Fruit fly (Drosophila melanogaster) whole organism, embryonic: ENCODE results near the gene CG18081.

Experiments used
- BEAF-32 ChIP-seq: fragments of 200-800 bp; sonication (Bioruptor generic); optimal IDR thresholded peaks from 3 replicates; lab custom pipeline; 2017; ENCODE audit warnings: missing biosample characterization, missing genetic modification characterization, mild to moderate bottlenecking, moderate library complexity, missing genetic modification reagents
- CG10209 ChIP-seq: fragments of 200-800 bp; sonication (Bioruptor generic); optimal IDR thresholded peaks from 3 replicates; lab custom pipeline; 2017; ENCODE audit warnings: missing biosample characterization, mild to moderate bottlenecking, missing genetic modification characterization, missing genetic modification reagents
- CG10979 ChIP-seq: fragments of 200-800 bp; sonication (Bioruptor generic); optimal IDR thresholded peaks from 2 replicates; lab custom pipeline; 2018; ENCODE audit warnings: missing biosample characterization, mild to moderate bottlenecking, missing genetic modification characterization, moderate library complexity
- CG11247 ChIP-seq: fragments of 200-800 bp; sonication (Bioruptor generic); IDR thresholded peaks from 2 replicates; pipeline ENCODE4 v1.3.6; 2022; ENCODE audit warnings: missing biosample characterization, missing genetic modification characterization
- CG11560 ChIP-seq: fragments of 200-800 bp; sonication (Bioruptor generic); IDR thresholded peaks from 3 replicates; pipeline ENCODE4 v1.3.6; 2022; ENCODE audit warnings: missing biosample characterization, missing genetic modification characterization
- CG12155 ChIP-seq: fragments of 200-800 bp; sonication (Bioruptor generic); optimal IDR thresholded peaks from 3 replicates; lab custom pipeline; 2016; ENCODE audit warnings: missing biosample characterization, missing genetic modification characterization
- CG13296 ChIP-seq: fragments of 200-800 bp; sonication (Bioruptor generic); optimal IDR thresholded peaks from 3 replicates; lab custom pipeline; 2018; ENCODE audit warnings: missing biosample characterization, mild to moderate bottlenecking, missing genetic modification characterization
- CG13775 ChIP-seq: fragments of 200-800 bp; sonication (Bioruptor generic); optimal IDR thresholded peaks from 3 replicates; lab custom pipeline; 2017; ENCODE audit warnings: missing biosample characterization, mild to moderate bottlenecking, missing genetic modification characterization
- CG15696 ChIP-seq: fragments of 200-800 bp; sonication (Bioruptor generic); optimal IDR thresholded peaks from 2 replicates; lab custom pipeline; 2019; ENCODE audit warnings: missing biosample characterization, mild to moderate bottlenecking, missing genetic modification characterization, moderate library complexity
- CG16863 ChIP-seq: fragments of 200-800 bp; sonication (Bioruptor generic); optimal IDR thresholded peaks from 3 replicates; lab custom pipeline; 2016; ENCODE audit warnings: missing biosample characterization, missing genetic modification characterization
- CG17361 ChIP-seq: fragments of 200-800 bp; sonication (Bioruptor generic); IDR thresholded peaks from 3 replicates; pipeline ENCODE4 v1.3.6; 2022; ENCODE audit warnings: missing biosample characterization, missing genetic modification characterization
- CG17385 ChIP-seq: fragments of 200-800 bp; sonication (Bioruptor generic); optimal IDR thresholded peaks from 3 replicates; lab custom pipeline; 2018; ENCODE audit warnings: missing biosample characterization, mild to moderate bottlenecking, missing genetic modification characterization
- CG1792 ChIP-seq: fragments of 200-800 bp; sonication (Bioruptor generic); optimal IDR thresholded peaks from 2 replicates; lab custom pipeline; 2016; ENCODE audit warnings: missing biosample characterization, missing genetic modification characterization
- CG2889 ChIP-seq: fragments of 200-800 bp; sonication (Bioruptor generic); IDR thresholded peaks from 3 replicates; pipeline ENCODE4 v1.3.6; 2022; ENCODE audit warnings: missing biosample characterization, missing genetic modification characterization
- CG30403 ChIP-seq: fragments of 200-800 bp; sonication (Bioruptor generic); optimal IDR thresholded peaks from 3 replicates; lab custom pipeline; 2016; ENCODE audit warnings: missing biosample characterization, missing genetic modification characterization
- CG42726 ChIP-seq: fragments of 200-800 bp; sonication (Bioruptor generic); IDR thresholded peaks from 2 replicates; pipeline ENCODE4 v1.3.6; 2022; ENCODE audit warnings: missing biosample characterization, missing genetic modification characterization; ENCODE audit not compliant: partially characterized antibody
- CG43689 ChIP-seq: fragments of 200-800 bp; sonication (Bioruptor generic); IDR thresholded peaks from 2 replicates; pipeline ENCODE4 v1.3.6; 2022; ENCODE audit warnings: missing biosample characterization, missing genetic modification characterization
- CG4424 ChIP-seq: fragments of 200-800 bp; sonication (Bioruptor generic); optimal IDR thresholded peaks from 3 replicates; lab custom pipeline; 2016; ENCODE audit warnings: missing biosample characterization, missing genetic modification characterization
- CG6765 ChIP-seq: fragments of 200-800 bp; sonication (Bioruptor generic); optimal IDR thresholded peaks from 3 replicates; lab custom pipeline; 2017; ENCODE audit warnings: missing biosample characterization, mild to moderate bottlenecking, missing genetic modification characterization
- CG9727 ChIP-seq: fragments of 200-800 bp; sonication (Bioruptor generic); optimal IDR thresholded peaks from 3 replicates; lab custom pipeline; 2017; ENCODE audit warnings: missing biosample characterization, mild to moderate bottlenecking, missing genetic modification characterization
- CG9932 ChIP-seq: fragments of 200-800 bp; sonication (Bioruptor generic); IDR thresholded peaks from 2 replicates; pipeline ENCODE4 v1.3.6; 2022; ENCODE audit warnings: missing biosample characterization, missing genetic modification characterization
- Chrac-16 ChIP-seq: fragments of 200-800 bp; sonication (Bioruptor generic); optimal IDR thresholded peaks from 3 replicates; lab custom pipeline; 2016; ENCODE audit warnings: missing biosample characterization, missing genetic modification characterization
- CoRest ChIP-seq: fragments of 200-800 bp; sonication (Bioruptor generic); optimal IDR thresholded peaks from 3 replicates; lab custom pipeline; 2018; ENCODE audit warnings: missing biosample characterization, mild to moderate bottlenecking, missing genetic modification characterization, moderate library complexity
- Dad ChIP-seq: fragments of 200-800 bp; sonication (Bioruptor generic); optimal IDR thresholded peaks from 3 replicates; lab custom pipeline; 2016; ENCODE audit warnings: missing biosample characterization, missing genetic modification characterization
- Dll ChIP-seq: fragments of 200-800 bp; sonication (Bioruptor generic); IDR thresholded peaks from 4 replicates; pipeline ENCODE4 v1.3.6; 2022; ENCODE audit warnings: missing biosample characterization, missing genetic modification characterization; ENCODE audit not compliant: partially characterized antibody
- Drgx ChIP-seq: fragments of 200-800 bp; sonication (Bioruptor generic); IDR thresholded peaks from 2 replicates; pipeline ENCODE4 v1.3.6; 2022; ENCODE audit warnings: missing biosample characterization, missing genetic modification characterization
- Ets65A ChIP-seq: fragments of 200-800 bp; sonication (Bioruptor generic); peaks from one replicate; lab custom pipeline; 2016; ENCODE audit warnings: missing biosample characterization, missing genetic modification characterization
- Fer1 ChIP-seq: fragments of 200-800 bp; sonication (Bioruptor generic); optimal IDR thresholded peaks from 2 replicates; lab custom pipeline; 2017; ENCODE audit warnings: missing biosample characterization, mild to moderate bottlenecking, missing genetic modification characterization
- Mrtf ChIP-seq: fragments of 200-800 bp; sonication (Bioruptor generic); IDR thresholded peaks from 3 replicates; pipeline ENCODE4 v1.3.6; 2022; ENCODE audit warnings: missing biosample characterization, missing genetic modification characterization
- NC2α ChIP-seq: fragments of 200-800 bp; sonication (Bioruptor generic); optimal IDR thresholded peaks from 2 replicates; lab custom pipeline; 2016; ENCODE audit warnings: missing biosample characterization, missing genetic modification characterization
- Xrp1 ChIP-seq: fragments of 200-800 bp; sonication (Bioruptor generic); IDR thresholded peaks from 2 replicates; pipeline ENCODE4 v1.3.6; 2022; ENCODE audit warnings: missing biosample characterization, missing genetic modification characterization
- az2 ChIP-seq: fragments of 200-800 bp; sonication (Bioruptor generic); optimal IDR thresholded peaks from 3 replicates; lab custom pipeline; 2016; ENCODE audit warnings: missing biosample characterization, missing genetic modification characterization
- chn ChIP-seq: fragments of 200-800 bp; sonication (Bioruptor generic); optimal IDR thresholded peaks from 2 replicates; lab custom pipeline; 2016; ENCODE audit warnings: missing biosample characterization, missing genetic modification characterization
- crc ChIP-seq: fragments of 200-800 bp; sonication (Bioruptor generic); optimal IDR thresholded peaks from 2 replicates; lab custom pipeline; 2016; ENCODE audit warnings: missing biosample characterization, missing genetic modification characterization
- dmrt11E ChIP-seq: fragments of 200-800 bp; sonication (Bioruptor generic); optimal IDR thresholded peaks from 3 replicates; lab custom pipeline; 2018; ENCODE audit warnings: missing biosample characterization, mild to moderate bottlenecking, missing genetic modification characterization, moderate library complexity
- dmrt99B ChIP-seq: fragments of 200-800 bp; sonication (Bioruptor generic); optimal IDR thresholded peaks from 2 replicates; lab custom pipeline; 2018; ENCODE audit warnings: missing biosample characterization, mild to moderate bottlenecking, missing genetic modification characterization, moderate library complexity
- eve ChIP-seq, 2 experiments: fragments of >200 bp; optimal IDR thresholded peaks; 2 replicates each; lab custom pipeline; 2017; ENCODE audit warnings: missing biosample characterization in 2 of 2, missing genetic modification characterization in 2 of 2
- fd102C ChIP-seq: fragments of 200-800 bp; sonication (Bioruptor generic); optimal IDR thresholded peaks from 2 replicates; lab custom pipeline; 2018; ENCODE audit warnings: missing biosample characterization, mild to moderate bottlenecking, missing genetic modification characterization, moderate library complexity
- ftz-f1 ChIP-seq: fragments of 200-800 bp; sonication (Bioruptor generic); optimal IDR thresholded peaks from 2 replicates; lab custom pipeline; 2016; ENCODE audit warnings: missing biosample characterization, missing genetic modification characterization
- fu2 ChIP-seq: fragments of 200-800 bp; sonication (Bioruptor generic); optimal IDR thresholded peaks from 2 replicates; lab custom pipeline; 2016; ENCODE audit warnings: missing biosample characterization, missing genetic modification characterization
- gce ChIP-seq: fragments of 200-800 bp; sonication (Bioruptor generic); IDR thresholded peaks from 3 replicates; pipeline ENCODE4 v1.3.6; 2022; ENCODE audit warnings: missing biosample characterization, missing genetic modification characterization
- gsb ChIP-seq: fragments of 200-800 bp; sonication (Bioruptor generic); IDR thresholded peaks from 2 replicates; pipeline ENCODE4 v1.3.6; 2022; ENCODE audit warnings: missing biosample characterization, missing genetic modification characterization
- kay ChIP-seq: fragments of 200-800 bp; sonication (Bioruptor generic); optimal IDR thresholded peaks from 2 replicates; lab custom pipeline; 2016; ENCODE audit warnings: missing biosample characterization, missing genetic modification characterization
- nerfin-2 ChIP-seq: fragments of 200-800 bp; sonication (Bioruptor generic); IDR thresholded peaks from 2 replicates; pipeline ENCODE4 v1.3.6; 2022; ENCODE audit warnings: missing biosample characterization, missing genetic modification characterization; ENCODE audit not compliant: partially characterized antibody
- pnt ChIP-seq: fragments of 200-800 bp; sonication (Bioruptor generic); optimal IDR thresholded peaks from 3 replicates; lab custom pipeline; 2016; ENCODE audit warnings: missing biosample characterization, missing genetic modification characterization
- prd ChIP-seq, 3 experiments: fragments of >200 bp in 2 of 3; fragments of 200-800 bp in 1 of 3; sonication (Bioruptor generic) in 1 of 3; optimal IDR thresholded peaks in 2 of 3; IDR thresholded peaks in 1 of 3; 2 replicates in 2 of 3; 3 replicates in 1 of 3; pipeline versions ENCODE4 v1.3.6 to Lab custom; 2017 to 2022; ENCODE audit warnings: missing biosample characterization in 1 of 3, missing genetic modification characterization in 1 of 3
- psq ChIP-seq: fragments of 200-800 bp; sonication (Bioruptor generic); optimal IDR thresholded peaks from 2 replicates; lab custom pipeline; 2017; ENCODE audit warnings: missing biosample characterization, missing genetic modification characterization
- pum ChIP-seq: fragments of 200-800 bp; sonication (Bioruptor generic); optimal IDR thresholded peaks from 2 replicates; lab custom pipeline; 2016; ENCODE audit warnings: missing biosample characterization, missing genetic modification characterization
- scrt ChIP-seq: fragments of 200-800 bp; sonication (Bioruptor generic); optimal IDR thresholded peaks from 2 replicates; lab custom pipeline; 2018; ENCODE audit warnings: missing biosample characterization, mild to moderate bottlenecking, missing genetic modification characterization, moderate library complexity
- sob ChIP-seq: fragments of 200-800 bp; sonication (Bioruptor generic); IDR thresholded peaks from 2 replicates; pipeline ENCODE4 v1.3.6; 2022; ENCODE audit warnings: missing biosample characterization, missing genetic modification characterization
- z ChIP-seq: fragments of 200-800 bp; sonication (Bioruptor generic); IDR thresholded peaks from 3 replicates; pipeline ENCODE4 v1.3.6; 2022; ENCODE audit warnings: missing biosample characterization, missing genetic modification characterization
- zfh2 ChIP-seq: fragments of 200-800 bp; sonication (Bioruptor generic); optimal IDR thresholded peaks from 2 replicates; lab custom pipeline; 2016; ENCODE audit warnings: missing biosample characterization, missing genetic modification characterization

Gene CG18081

DNA sequence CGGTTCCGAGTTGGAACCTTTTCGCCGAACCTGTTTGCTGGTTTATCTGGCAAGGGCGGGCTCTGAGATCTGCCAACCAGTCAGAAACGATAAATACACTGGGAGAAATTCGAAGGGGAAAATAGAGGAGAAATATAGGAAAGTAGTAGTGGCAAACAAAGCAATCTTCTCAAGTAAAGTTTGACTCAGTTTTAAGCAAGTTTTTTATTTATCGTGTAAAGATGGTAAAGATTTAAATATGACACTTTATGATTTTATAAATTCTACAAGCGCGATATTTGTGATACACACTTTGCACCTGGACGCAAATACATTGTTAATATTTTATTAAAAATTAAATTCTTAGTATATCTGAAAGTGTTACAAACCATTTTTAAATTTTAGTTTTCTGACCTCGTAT is 12.5 kb upstream of the CG18081 start (continued):
- TF ChIP-seq CG10209 (no peak), CG9932 (GFP tag; lab: Robert Waterston, UW) (no peak), pnt (GFP tag; lab: Kevin White, UChicago) (no peak), CG15696 (tag; lab: Kevin White, UChicago) (peak; percentile 44), gce (GFP tag; lab: Robert Waterston, UW) (no peak), az2 (peak; percentile 10), Dll (no peak), Dad (GFP tag; lab: Kevin White, UChicago) (no peak), CG17385 (GFP tag; lab: Kevin White, UChicago) (no peak), ftz-f1 (GFP tag; lab: Kevin White, UChicago) (no peak), dmrt11E (peak; percentile 53), Mrtf (GFP tag; lab: Robert Waterston, UW) (no peak), CG10979 (tag; lab: Kevin White, UChicago) (peak; percentile 28), pum (GFP tag; lab: Kevin White, UChicago) (no peak), scrt (GFP tag; lab: Kevin White, UChicago) (no peak), CG11247 (GFP tag; lab: Robert Waterston, UW) (no peak), CG17361 (peak; percentile 55; the same call in 2 of the 3 replicates), nerfin-2 (GFP tag; lab: Robert Waterston, UW) (no peak), CG6765 (GFP tag; lab: Kevin White, UChicago) (no peak), kay (GFP tag; lab: Kevin White, UChicago) (no peak), eve (GFP tag; optimal IDR thresholded peaks at IDR 0.05; lab: Kevin White, UChicago) (no peak), Xrp1 (peak; percentile 11; the same call in 1 of the 2 replicates), Ets65A (GFP tag; lab: Kevin White, UChicago) (peak; percentile 91), sob (GFP tag; lab: Robert Waterston, UW) (no peak), CG42726 (GFP tag; lab: Robert Waterston, UW) (no peak), CG9727 (GFP tag; lab: Kevin White, UChicago) (peak; percentile 68), CG30403 (no peak), NC2α (no peak), psq (GFP tag; lab: Kevin White, UChicago) (no peak), Chrac-16 (GFP tag; lab: Kevin White, UChicago) (peak; percentile 7), BEAF-32 (no peak), CG16863 (GFP tag; lab: Kevin White, UChicago) (no peak), gsb (GFP tag; lab: Robert Waterston, UW) (no peak), chn (GFP tag; lab: Kevin White, UChicago) (no peak), prd (optimal IDR thresholded peaks at IDR 0.05; lab: Kevin White, UChicago) (no peak), prd (GFP tag; IDR thresholded peaks at IDR 0.05; lab: Robert Waterston, UW) (no peak; the same call in 2 of the 3 replicates), dmrt99B (tag; lab: Kevin White, UChicago) (no peak), CG4424 (GFP tag; lab: Kevin White, UChicago) (no peak), CoRest (tag; lab: Kevin White, UChicago) (peak; percentile 10), CG2889 (GFP tag; lab: Robert Waterston, UW) (no peak), z (GFP tag; lab: Robert Waterston, UW) (no peak), CG43689 (GFP tag; lab: Robert Waterston, UW) (no peak), Drgx (GFP tag; lab: Robert Waterston, UW) (no peak), CG12155 (GFP tag; lab: Kevin White, UChicago) (no peak), Fer1 (GFP tag; lab: Kevin White, UChicago) (no peak), CG1792 (GFP tag; lab: Kevin White, UChicago) (no peak), crc (GFP tag; lab: Kevin White, UChicago) (no peak), CG13775 (GFP tag; lab: Kevin White, UChicago) (no peak), fd102C (GFP tag; lab: Kevin White, UChicago) (peak; percentile 5), zfh2 (GFP tag; lab: Kevin White, UChicago) (no peak), fu2 (GFP tag; lab: Kevin White, UChicago) (no peak), CG11560 (tag; lab: Robert Waterston, UW) (no peak), CG13296 (GFP tag; lab: Kevin White, UChicago) (no peak)
